Worm (Caenorhabditis elegans) whole organism, L4/young adult: ENCODE measurements around the gene fbxb-19.
"Not testable (repeated sequence)": the region's sequence is repeated elsewhere in the genome, so short reads cannot be mapped to it uniquely, and the experiment has no call there.

Experiments used
- W03F9.2 ChIP-seq: fragments of 150-350 bp; optimal IDR thresholded peaks from 2 replicates; lab custom pipeline; 2014; ENCODE audit warnings: missing biosample characterization, missing genetic modification characterization
- dao-5 ChIP-seq: sonication (generic microtip); optimal IDR thresholded peaks from 2 replicates; lab custom pipeline; 2016; ENCODE audit warnings: missing genotype, missing genetic modification characterization, moderate library complexity, missing compliant biosample characterization

DNA sequence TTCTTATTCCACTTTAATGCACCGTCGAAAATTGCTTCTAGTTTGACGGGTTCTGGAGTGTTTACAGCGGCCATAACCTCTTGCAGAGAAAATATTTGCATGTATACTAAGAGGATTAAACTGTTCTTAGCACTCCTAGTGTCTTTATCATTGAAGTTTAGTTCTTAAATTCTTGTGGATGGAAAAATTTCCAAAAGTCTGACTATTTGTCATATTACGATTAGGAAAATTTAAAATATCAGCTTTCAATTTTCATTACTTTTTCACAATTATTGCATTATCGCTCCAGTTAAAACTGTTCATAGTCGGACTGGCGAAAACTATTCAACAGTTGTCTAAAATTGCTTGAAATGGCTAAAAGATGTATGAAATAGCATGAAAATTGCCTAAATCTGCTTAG lies 28.1 kb downstream of the fbxb-19 start, which contains the start of gene ZC204.13:
- not testable (repeated sequence) for TF ChIP-seq dao-5, W03F9.2 (tag; lab: Kevin White, UChicago)
